Worm (Caenorhabditis elegans): ENCODE results near the gene ins-34.

ce11 chrIV:14133400-14133799 lies 27.0 kb downstream of the ins-34 start:
- TF ChIP-seq dao-5 (tag; optimal IDR thresholded peaks at IDR 0.05) (no peak), him-1 (tag; optimal IDR thresholded peaks at IDR 0.05) (no peak)
